Fruit fly (Drosophila melanogaster) whole organism: ENCODE results near the gene UQCR-14L.

Experiments
- CG8478 ChIP-seq: fragments of >200 bp; optimal IDR thresholded peaks from 2 replicates; lab custom pipeline; 2018; ENCODE audit warnings: inconsistent platforms
- Dll ChIP-seq: fragments of >200 bp; optimal IDR thresholded peaks from 2 replicates; lab custom pipeline; 2017
- EcR ChIP-seq, 2 experiments: fragments of >200 bp; optimal IDR thresholded peaks; 2 replicates each; lab custom pipeline; 2017; ENCODE audit warnings: missing biosample characterization in 2 of 2, missing genetic modification characterization in 2 of 2, missing genetic modification reagents in 2 of 2
- pan ChIP-seq: fragments of >200 bp; optimal IDR thresholded peaks from 2 replicates; lab custom pipeline; 2017
- psq ChIP-seq: fragments of >200 bp; optimal IDR thresholded peaks from 2 replicates; lab custom pipeline; 2017
- usp ChIP-seq: fragments of >200 bp; optimal IDR thresholded peaks from 2 replicates; lab custom pipeline; 2017; ENCODE audit warnings: missing biosample characterization, missing genetic modification characterization, mixed read lengths

The UQCR-14L gene

dm6 chr3R:28330266-28331125 lies 36.6 kb downstream of the UQCR-14L start:
- TF ChIP-seq usp (GFP tag; lab: Kevin White, UChicago) = no peak
- no peak for TF ChIP-seq pan (lab: Kevin White, UChicago)
- no peak for TF ChIP-seq psq (lab: Kevin White, UChicago)
- TF ChIP-seq Dll = no peak
- no peak for TF ChIP-seq CG8478 (lab: Kevin White, UChicago)
- TF ChIP-seq EcR (GFP tag; optimal IDR thresholded peaks at IDR 0.05; lab: Kevin White, UChicago) = no peak

DNA sequence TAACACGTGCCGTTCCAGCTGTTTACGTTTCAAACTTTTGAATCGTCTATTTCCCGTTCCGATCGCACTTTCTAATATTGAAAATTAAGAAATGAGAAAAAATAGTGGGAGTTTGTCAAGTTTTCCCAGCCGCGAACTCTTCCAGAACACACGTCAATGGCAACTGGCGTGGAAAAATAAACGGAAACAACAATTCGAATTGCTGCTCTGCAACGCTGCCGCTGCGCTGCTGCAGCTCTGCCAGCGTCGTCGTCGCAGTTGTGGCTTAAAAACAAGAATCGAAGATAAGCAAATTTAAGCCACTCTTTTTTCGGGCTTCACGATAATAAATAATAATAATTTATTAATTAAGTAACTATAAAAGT lies 37.3 kb downstream of the UQCR-14L start:
- TF ChIP-seq CG8478 (lab: Kevin White, UChicago) = no peak
- TF ChIP-seq psq (lab: Kevin White, UChicago) = no peak
- no peak for TF ChIP-seq EcR (GFP tag; optimal IDR thresholded peaks at IDR 0.05; lab: Kevin White, UChicago)
- no peak for TF ChIP-seq usp (GFP tag; lab: Kevin White, UChicago)
- TF ChIP-seq Dll = no peak
- no peak for TF ChIP-seq pan (lab: Kevin White, UChicago)

DNA sequence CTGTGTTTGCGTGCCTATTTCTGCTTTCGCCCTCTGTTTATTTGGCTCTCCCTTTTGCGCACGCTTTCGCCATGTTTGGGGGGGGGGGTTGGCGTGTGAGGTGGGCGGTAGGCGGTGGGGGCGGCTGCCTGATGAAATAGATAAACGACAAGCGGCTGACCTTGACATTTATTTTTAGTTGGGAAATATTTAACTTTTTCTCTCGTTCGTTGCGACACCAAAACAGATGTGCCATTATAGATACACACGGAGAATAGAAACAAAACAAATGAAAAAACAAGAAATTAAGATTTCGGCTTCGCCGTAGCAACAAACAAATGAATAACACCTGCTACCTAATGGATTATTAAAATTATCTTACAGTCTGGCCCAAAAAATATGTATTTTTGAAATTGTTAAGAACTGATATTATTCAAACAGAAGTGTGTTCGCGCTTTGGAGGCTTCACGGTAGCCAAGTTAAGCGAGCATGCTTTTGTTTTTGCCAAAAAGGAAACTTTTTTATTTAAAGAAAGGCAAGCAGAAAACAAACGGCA lies 38.4 kb downstream of the UQCR-14L start:
- no peak for TF ChIP-seq CG8478 (lab: Kevin White, UChicago)
- TF ChIP-seq pan (lab: Kevin White, UChicago) = no peak
- TF ChIP-seq EcR (GFP tag; optimal IDR thresholded peaks at IDR 0.05; lab: Kevin White, UChicago) = no peak
- no peak for TF ChIP-seq psq (lab: Kevin White, UChicago)
- TF ChIP-seq Dll = no peak
- TF ChIP-seq usp (GFP tag; lab: Kevin White, UChicago) = no peak

DNA sequence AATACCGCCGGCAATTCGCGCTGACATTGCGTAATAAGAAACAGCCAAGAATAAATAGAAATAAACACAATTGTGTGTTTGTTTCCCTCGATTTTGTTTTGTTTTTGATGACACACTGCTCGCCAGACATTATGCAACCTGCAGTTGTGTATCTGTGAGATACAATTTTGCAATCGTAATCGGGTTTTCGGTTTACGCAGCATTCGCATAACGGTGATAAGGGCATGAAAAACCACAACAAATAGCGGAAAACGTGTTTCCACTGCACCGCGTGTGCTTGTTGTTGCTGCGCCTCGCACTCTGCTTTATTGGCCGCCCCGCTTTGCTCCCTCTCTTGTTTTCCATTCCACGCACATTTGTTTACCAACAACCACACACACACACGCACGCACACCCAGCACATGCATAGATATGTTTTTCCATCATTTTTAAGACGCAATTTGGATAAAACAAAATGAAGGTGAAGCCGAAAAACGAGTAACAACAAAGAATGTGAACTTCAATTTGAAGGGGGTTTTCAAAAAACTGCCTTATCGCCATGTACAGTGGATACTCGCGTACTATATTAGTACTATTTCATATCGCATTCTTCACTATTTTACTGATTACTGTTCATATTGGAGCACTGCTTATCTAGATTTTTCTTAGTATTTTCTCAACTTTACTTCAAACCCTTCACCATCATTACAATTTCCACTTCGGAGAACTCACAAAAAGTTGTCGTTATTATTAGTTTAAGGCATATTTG lies 39.0 kb downstream of the UQCR-14L start:
- TF ChIP-seq pan (lab: Kevin White, UChicago) = no peak
- no peak for TF ChIP-seq EcR (GFP tag; optimal IDR thresholded peaks at IDR 0.05; lab: Kevin White, UChicago)
- TF ChIP-seq CG8478 (lab: Kevin White, UChicago) = no peak
- no peak for TF ChIP-seq psq (lab: Kevin White, UChicago)
- no peak for TF ChIP-seq usp (GFP tag; lab: Kevin White, UChicago)
- TF ChIP-seq Dll = no peak

- no peak for TF ChIP-seq EcR (GFP tag; optimal IDR thresholded peaks at IDR 0.05; lab: Kevin White, UChicago)
- no peak for TF ChIP-seq psq (lab: Kevin White, UChicago)
- no peak for TF ChIP-seq pan (lab: Kevin White, UChicago)
- TF ChIP-seq CG8478 (lab: Kevin White, UChicago) = no peak
- no peak for TF ChIP-seq usp (GFP tag; lab: Kevin White, UChicago)
- TF ChIP-seq Dll = no peak
These were observed 41.7 kb downstream of the UQCR-14L start for dm6 chr3R:28335462-28335998.

dm6 chr3R:28336046-28336771 lies 42.4 kb downstream of the UQCR-14L start, which contains the start of gene larp:
Gene larp (minus strand): TSS chr3R:28336440.
- TF ChIP-seq pan (lab: Kevin White, UChicago) = no peak
- peak; percentile 13 for TF ChIP-seq CG8478 (lab: Kevin White, UChicago)

DNA sequence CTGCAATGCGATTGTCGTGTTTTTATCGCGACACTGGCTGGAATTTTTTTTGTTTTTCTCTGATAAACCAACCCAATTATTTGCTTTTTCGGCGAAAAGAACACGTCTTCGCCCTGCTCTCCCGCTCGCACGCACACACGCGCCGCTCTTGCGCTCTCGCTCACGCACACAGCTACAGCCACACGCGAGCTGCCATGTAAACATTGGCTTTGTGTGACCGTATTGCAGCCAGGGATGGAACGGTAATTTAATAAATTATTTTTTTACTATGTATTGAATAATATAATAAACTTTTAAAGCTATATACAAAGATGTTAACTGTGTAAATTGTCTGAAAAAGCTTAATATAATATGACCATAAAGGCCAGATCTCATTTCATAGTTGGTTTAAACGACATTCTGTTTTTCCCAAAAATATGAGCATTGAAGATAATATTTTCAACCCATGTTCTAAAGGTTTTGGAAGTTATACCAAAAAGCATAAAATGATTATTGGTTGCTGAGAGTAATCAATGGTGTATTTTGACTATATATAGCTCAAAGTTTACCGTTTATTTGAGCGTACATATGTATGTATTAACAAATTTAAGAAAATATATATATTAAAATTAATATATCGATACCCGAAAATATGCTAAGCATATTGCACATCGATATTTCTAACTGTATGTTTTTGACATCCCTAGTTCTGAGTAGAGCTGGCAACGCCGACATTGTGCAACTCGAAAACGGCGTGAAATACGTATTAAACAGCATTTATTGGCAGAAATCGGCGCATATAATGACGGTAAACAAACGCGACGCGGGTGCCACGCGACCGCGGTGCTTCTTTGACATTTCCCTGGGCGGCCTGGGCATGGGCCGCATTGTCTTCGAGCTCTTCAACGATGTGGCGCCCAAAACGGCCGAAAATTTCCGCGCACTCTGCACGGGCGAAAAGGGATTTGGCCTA lies 46.1 kb downstream of the UQCR-14L start, which contains the start of the genes Gfat2 and Moca-cyp:
Gene Gfat2, minus strand, starts transcription at position 112 of the 952 bp plus-strand sequence.
Gene Moca-cyp, plus strand, starts transcription at position 681 of the 952 bp plus-strand sequence.
- TF ChIP-seq Dll (peak; percentile 86), psq (lab: Kevin White, UChicago) (no peak), CG8478 (lab: Kevin White, UChicago) (peak; percentile 25)

DNA sequence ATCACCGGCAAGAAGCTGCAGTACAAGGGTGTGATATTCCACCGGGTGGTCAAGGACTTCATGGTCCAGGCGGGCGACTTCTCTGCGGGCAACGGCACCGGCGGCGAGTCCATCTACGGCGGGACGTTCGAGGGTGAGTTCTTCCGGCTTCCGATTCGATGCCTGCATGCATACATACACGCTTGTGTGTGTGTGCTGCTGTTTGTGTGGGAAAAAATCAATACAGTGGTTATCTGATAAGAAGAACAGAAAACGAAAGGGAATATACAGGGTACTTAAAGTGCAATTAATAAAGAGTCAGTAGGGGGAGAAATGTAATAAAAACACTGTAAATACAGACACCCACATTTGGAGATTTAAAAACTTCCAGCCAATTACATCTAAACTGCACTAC lies 46.8 kb downstream of the UQCR-14L start:
- TF ChIP-seq Dll (no peak), pan (lab: Kevin White, UChicago) (no peak), usp (GFP tag; lab: Kevin White, UChicago) (no peak), CG8478 (lab: Kevin White, UChicago) (no peak), psq (lab: Kevin White, UChicago) (no peak), EcR (GFP tag; optimal IDR thresholded peaks at IDR 0.05; lab: Kevin White, UChicago) (no peak)
